Fruit fly (Drosophila melanogaster) whole organism, embryonic: Measurements from ENCODE around the gene ppk30.

ENCODE experiments used
- Aef1 ChIP-seq: fragments of 200-800 bp; sonication (Bioruptor generic); IDR thresholded peaks from 3 replicates; pipeline ENCODE4 v1.3.6; 2022; ENCODE audit warnings: missing biosample characterization, missing genetic modification characterization
- B-H2 ChIP-seq: fragments of 200-800 bp; sonication (Bioruptor generic); optimal IDR thresholded peaks from 2 replicates; lab custom pipeline; 2018; ENCODE audit warnings: missing biosample characterization, mild to moderate bottlenecking, missing genetic modification characterization
- CG10654 ChIP-seq: fragments of 200-800 bp; sonication (Bioruptor generic); optimal IDR thresholded peaks from 2 replicates; lab custom pipeline; 2016; ENCODE audit warnings: missing biosample characterization, missing genetic modification characterization
- CG11504 ChIP-seq: fragments of 200-800 bp; sonication (Bioruptor generic); optimal IDR thresholded peaks from 3 replicates; lab custom pipeline; 2019; ENCODE audit warnings: missing biosample characterization, mild to moderate bottlenecking, missing genetic modification characterization, moderate library complexity
- CG12744 ChIP-seq: fragments of 200-800 bp; sonication (Bioruptor generic); optimal IDR thresholded peaks from 2 replicates; lab custom pipeline; 2016; ENCODE audit warnings: missing biosample characterization, missing genetic modification characterization
- CG12769 ChIP-seq: fragments of 200-800 bp; sonication (Bioruptor generic); optimal IDR thresholded peaks from 2 replicates; lab custom pipeline; 2019; ENCODE audit warnings: missing biosample characterization, mild to moderate bottlenecking, missing genetic modification characterization, moderate library complexity
- CG13123 ChIP-seq: fragments of 200-800 bp; sonication (Bioruptor generic); optimal IDR thresholded peaks from 2 replicates; lab custom pipeline; 2016; ENCODE audit warnings: missing biosample characterization, missing genetic modification characterization
- CG15073 ChIP-seq: fragments of 200-800 bp; sonication (Bioruptor generic); optimal IDR thresholded peaks from 2 replicates; lab custom pipeline; 2016; ENCODE audit warnings: missing biosample characterization, missing genetic modification characterization
- CG15514 ChIP-seq: fragments of 200-800 bp; sonication (Bioruptor generic); optimal IDR thresholded peaks from 3 replicates; lab custom pipeline; 2017; ENCODE audit warnings: missing biosample characterization, missing genetic modification characterization, mild to moderate bottlenecking, moderate library complexity, missing genetic modification reagents
- CG1602 ChIP-seq: fragments of 200-800 bp; sonication (Bioruptor generic); optimal IDR thresholded peaks from 3 replicates; lab custom pipeline; 2016; ENCODE audit warnings: missing biosample characterization, missing genetic modification characterization
- CG4707 ChIP-seq: fragments of 200-800 bp; sonication (Bioruptor generic); optimal IDR thresholded peaks from 2 replicates; lab custom pipeline; 2018; ENCODE audit warnings: missing biosample characterization, mild to moderate bottlenecking, missing genetic modification characterization, moderate library complexity
- CG4730 ChIP-seq: fragments of 200-800 bp; sonication (Bioruptor generic); IDR thresholded peaks from 2 replicates; pipeline ENCODE4 v1.3.6; 2022; ENCODE audit warnings: missing biosample characterization, missing genetic modification characterization
- CG4820 ChIP-seq: fragments of 200-800 bp; sonication (Bioruptor generic); optimal IDR thresholded peaks from 3 replicates; lab custom pipeline; 2016; ENCODE audit warnings: missing biosample characterization, missing genetic modification characterization
- CG6272 ChIP-seq: fragments of 200-800 bp; sonication (Bioruptor generic); IDR thresholded peaks from 2 replicates; pipeline ENCODE4 v1.3.6; 2022; ENCODE audit warnings: missing biosample characterization, missing genetic modification characterization
- CG6813 ChIP-seq: fragments of 200-800 bp; sonication (Bioruptor generic); optimal IDR thresholded peaks from 2 replicates; lab custom pipeline; 2017; ENCODE audit warnings: missing biosample characterization, missing genetic modification characterization, mild to moderate bottlenecking, moderate library complexity, missing genetic modification reagents
- CG9215 ChIP-seq: fragments of 200-800 bp; sonication (Bioruptor generic); IDR thresholded peaks from 2 replicates; pipeline ENCODE4 v1.3.6; 2022; ENCODE audit warnings: missing biosample characterization, missing genetic modification characterization
- CG9727 ChIP-seq: fragments of 200-800 bp; sonication (Bioruptor generic); optimal IDR thresholded peaks from 3 replicates; lab custom pipeline; 2017; ENCODE audit warnings: missing biosample characterization, mild to moderate bottlenecking, missing genetic modification characterization
- Dad ChIP-seq: fragments of 200-800 bp; sonication (Bioruptor generic); optimal IDR thresholded peaks from 3 replicates; lab custom pipeline; 2016; ENCODE audit warnings: missing biosample characterization, missing genetic modification characterization
- Dbx ChIP-seq: fragments of 200-800 bp; sonication (Bioruptor generic); IDR thresholded peaks from 3 replicates; pipeline ENCODE4 v1.3.6; 2022; ENCODE audit warnings: missing biosample characterization, missing genetic modification characterization
- Deaf1 ChIP-seq: fragments of 200-800 bp; optimal IDR thresholded peaks from 3 replicates; lab custom pipeline; 2019; ENCODE audit warnings: missing biosample characterization, mild to moderate bottlenecking, missing genetic modification characterization, moderate library complexity
- Dp ChIP-seq: fragments of 200-800 bp; sonication (Bioruptor generic); optimal IDR thresholded peaks from 2 replicates; lab custom pipeline; 2018; ENCODE audit warnings: missing biosample characterization, mild to moderate bottlenecking, missing genetic modification characterization, moderate library complexity
- Dref ChIP-seq: fragments of 200-800 bp; sonication (Bioruptor generic); IDR thresholded peaks from 2 replicates; pipeline ENCODE4 v1.3.6; 2022; ENCODE audit warnings: missing biosample characterization, missing genetic modification characterization
- GATAe ChIP-seq: fragments of 200-800 bp; sonication (Bioruptor generic); conservative IDR thresholded peaks from 2 replicates; pipeline ENCODE4 v1.3.6; 2022; ENCODE audit warnings: missing biosample characterization, missing genetic modification characterization
- Gug ChIP-seq: fragments of 200-800 bp; sonication (Bioruptor generic); IDR thresholded peaks from 4 replicates; pipeline ENCODE4 v1.3.6; 2022; ENCODE audit warnings: missing biosample characterization, missing genetic modification characterization
- H2.0 ChIP-seq: fragments of 200-800 bp; sonication (Bioruptor generic); IDR thresholded peaks from 2 replicates; pipeline ENCODE4 v1.3.6; 2022; ENCODE audit warnings: missing biosample characterization, missing genetic modification characterization
- MESR4 ChIP-seq: fragments of 200-800 bp; sonication (Bioruptor generic); optimal IDR thresholded peaks from 2 replicates; lab custom pipeline; 2018; ENCODE audit warnings: missing biosample characterization, mild to moderate bottlenecking, missing genetic modification characterization, moderate library complexity
- Myb ChIP-seq: fragments of 200-800 bp; sonication (Bioruptor generic); optimal IDR thresholded peaks from 2 replicates; lab custom pipeline; 2016; ENCODE audit warnings: missing biosample characterization, missing genetic modification characterization
- Nf-YC ChIP-seq: fragments of 200-800 bp; optimal IDR thresholded peaks from 3 replicates; lab custom pipeline; 2019; ENCODE audit warnings: missing biosample characterization, mild to moderate bottlenecking, missing genetic modification characterization, moderate library complexity
- ase ChIP-seq: fragments of 200-800 bp; sonication (Bioruptor generic); IDR thresholded peaks from 3 replicates; pipeline ENCODE4 v1.3.6; 2022; ENCODE audit warnings: missing biosample characterization, missing genetic modification characterization
- az2 ChIP-seq: fragments of 200-800 bp; sonication (Bioruptor generic); optimal IDR thresholded peaks from 3 replicates; lab custom pipeline; 2016; ENCODE audit warnings: missing biosample characterization, missing genetic modification characterization
- bbx ChIP-seq: fragments of 200-800 bp; sonication (Bioruptor generic); IDR thresholded peaks from 2 replicates; pipeline ENCODE4 v1.3.6; 2022; ENCODE audit warnings: missing biosample characterization, missing genetic modification characterization; ENCODE audit not compliant: partially characterized antibody
- btn ChIP-seq: fragments of 200-800 bp; sonication (Bioruptor generic); optimal IDR thresholded peaks from 2 replicates; lab custom pipeline; 2016; ENCODE audit warnings: missing biosample characterization, missing genetic modification characterization
- cato ChIP-seq: fragments of 200-800 bp; sonication (Bioruptor generic); optimal IDR thresholded peaks from 2 replicates; lab custom pipeline; 2016; ENCODE audit warnings: missing biosample characterization, missing genetic modification characterization, borderline replicate concordance
- cg ChIP-seq: fragments of 200-800 bp; sonication (Bioruptor generic); optimal IDR thresholded peaks from 3 replicates; lab custom pipeline; 2019; ENCODE audit warnings: missing biosample characterization, mild to moderate bottlenecking, missing genetic modification characterization, moderate library complexity
- fd64A ChIP-seq: fragments of 200-800 bp; sonication (Bioruptor generic); optimal IDR thresholded peaks from 3 replicates; lab custom pipeline; 2018; ENCODE audit warnings: missing biosample characterization, mild to moderate bottlenecking, missing genetic modification characterization
- klu ChIP-seq: fragments of 200-800 bp; sonication (Bioruptor generic); IDR thresholded peaks from 2 replicates; pipeline ENCODE4 v1.3.6; 2022; ENCODE audit warnings: missing biosample characterization, missing genetic modification characterization
- lab ChIP-seq: fragments of 200-800 bp; sonication (Bioruptor generic); optimal IDR thresholded peaks from 3 replicates; lab custom pipeline; 2017; ENCODE audit warnings: missing biosample characterization, missing genetic modification characterization, mild to moderate bottlenecking, moderate library complexity, missing genetic modification reagents
- mam ChIP-seq: fragments of 200-800 bp; sonication (Bioruptor generic); optimal IDR thresholded peaks from 3 replicates; lab custom pipeline; 2016; ENCODE audit warnings: missing biosample characterization, missing genetic modification characterization
- nerfin-2 ChIP-seq: fragments of 200-800 bp; sonication (Bioruptor generic); IDR thresholded peaks from 2 replicates; pipeline ENCODE4 v1.3.6; 2022; ENCODE audit warnings: missing biosample characterization, missing genetic modification characterization; ENCODE audit not compliant: partially characterized antibody
- pan ChIP-seq, 4 experiments: fragments of >200 bp in 3 of 4; fragments of 200-800 bp in 1 of 4; sonication (Bioruptor generic) in 1 of 4; optimal IDR thresholded peaks in 3 of 4; IDR thresholded peaks in 1 of 4; 2 replicates each; pipeline versions ENCODE4 v1.3.6 to Lab custom; 2017 to 2022; ENCODE audit warnings: missing biosample characterization in 2 of 4, missing genetic modification characterization in 2 of 4, mixed read lengths in 1 of 4
- pnt ChIP-seq: fragments of 200-800 bp; sonication (Bioruptor generic); optimal IDR thresholded peaks from 3 replicates; lab custom pipeline; 2016; ENCODE audit warnings: missing biosample characterization, missing genetic modification characterization
- prd ChIP-seq, 3 experiments: fragments of >200 bp in 2 of 3; fragments of 200-800 bp in 1 of 3; sonication (Bioruptor generic) in 1 of 3; optimal IDR thresholded peaks in 2 of 3; IDR thresholded peaks in 1 of 3; 2 replicates in 2 of 3; 3 replicates in 1 of 3; pipeline versions ENCODE4 v1.3.6 to Lab custom; 2017 to 2022; ENCODE audit warnings: missing biosample characterization in 1 of 3, missing genetic modification characterization in 1 of 3
- pros ChIP-seq: fragments of 200-800 bp; sonication (Bioruptor generic); optimal IDR thresholded peaks from 3 replicates; lab custom pipeline; 2019; ENCODE audit warnings: missing biosample characterization, mild to moderate bottlenecking, missing genetic modification characterization, moderate library complexity
- sc ChIP-seq, 3 experiments: fragments of >200 bp in 2 of 3; fragments of 200-800 bp in 1 of 3; sonication (Bioruptor generic) in 1 of 3; optimal IDR thresholded peaks; 2 replicates in 2 of 3; 3 replicates in 1 of 3; lab custom pipeline; 2017; ENCODE audit warnings: mild to moderate bottlenecking in 1 of 3, missing biosample characterization in 1 of 3, missing genetic modification characterization in 1 of 3, missing genetic modification reagents in 1 of 3
- scrt ChIP-seq: fragments of 200-800 bp; sonication (Bioruptor generic); optimal IDR thresholded peaks from 2 replicates; lab custom pipeline; 2018; ENCODE audit warnings: missing biosample characterization, mild to moderate bottlenecking, missing genetic modification characterization, moderate library complexity
- trem ChIP-seq: fragments of 200-800 bp; optimal IDR thresholded peaks from 3 replicates; lab custom pipeline; 2019; ENCODE audit warnings: missing biosample characterization, mild to moderate bottlenecking, missing genetic modification characterization, moderate library complexity
- vvl ChIP-seq: fragments of 200-800 bp; sonication (Bioruptor generic); IDR thresholded peaks from 2 replicates; pipeline ENCODE4 v1.3.6; 2022; ENCODE audit warnings: missing biosample characterization, missing genetic modification characterization
- wdn ChIP-seq: fragments of 200-800 bp; sonication (Bioruptor generic); IDR thresholded peaks from 2 replicates; pipeline ENCODE4 v1.3.6; 2022; ENCODE audit warnings: missing biosample characterization, missing genetic modification characterization
- yki ChIP-seq: fragments of >200 bp; optimal IDR thresholded peaks from 3 replicates; lab custom pipeline; 2018

Gene ppk30

dm6 chr3R:29625883-29626282 is 43.1 kb upstream of the ppk30 start (continued):
- TF ChIP-seq Dp (GFP tag; lab: Kevin White, UChicago) = no peak
- no peak for TF ChIP-seq Dad (GFP tag; lab: Kevin White, UChicago)
- TF ChIP-seq bbx (GFP tag; lab: Robert Waterston, UW) = no peak
- TF ChIP-seq CG1602 = no peak
- peak; percentile 76 for TF ChIP-seq lab
- TF ChIP-seq trem (tag; lab: Kevin White, UChicago) = no peak
- no peak for TF ChIP-seq CG6272 (GFP tag; lab: Robert Waterston, UW)
- no peak for TF ChIP-seq pnt
- TF ChIP-seq MESR4 (GFP tag; lab: Kevin White, UChicago) = no peak
- TF ChIP-seq CG15514 = peak; percentile 17
- TF ChIP-seq sc (optimal IDR thresholded peaks at IDR 0.05; lab: Kevin White, UChicago) = no peak
- TF ChIP-seq sc (GFP tag; optimal IDR thresholded peaks at IDR 0.05; lab: Kevin White, UChicago) = no peak
- TF ChIP-seq Dbx (GFP tag; lab: Robert Waterston, UW) = 0 out of 3 replicates have a peak, but pooled peaks have one; percentile 65
- TF ChIP-seq pan (optimal IDR thresholded peaks at IDR 0.05; lab: Kevin White, UChicago) = no peak
- TF ChIP-seq pan (GFP tag; optimal IDR thresholded peaks at IDR 0.05 in 1 of 2, IDR thresholded peaks at IDR 0.05 in 1 of 2) = peak in 1 of 2 experiments; percentile 49
- TF ChIP-seq CG9215 (GFP tag; lab: Robert Waterston, UW) = 0 out of 2 replicates have a peak, but pooled peaks have one; percentile 13
- TF ChIP-seq B-H2 (GFP tag; lab: Kevin White, UChicago) = no peak
- TF ChIP-seq scrt = peak; percentile 25
- no peak for TF ChIP-seq btn (GFP tag; lab: Kevin White, UChicago)
- no peak for TF ChIP-seq wdn (GFP tag; lab: Robert Waterston, UW)
- no peak for TF ChIP-seq CG12744 (GFP tag; lab: Kevin White, UChicago)
- TF ChIP-seq yki (lab: Kevin White, UChicago) = no peak
- TF ChIP-seq Myb (GFP tag; lab: Kevin White, UChicago) = peak; percentile 3
- no peak for TF ChIP-seq GATAe (GFP tag; lab: Robert Waterston, UW)
- TF ChIP-seq CG11504 (tag; lab: Kevin White, UChicago) = peak; percentile 58
- no peak for TF ChIP-seq H2.0
- no peak for TF ChIP-seq fd64A
- no peak for TF ChIP-seq CG6813 (GFP tag; lab: Kevin White, UChicago)
- TF ChIP-seq cg = no peak
- TF ChIP-seq ase (GFP tag; lab: Robert Waterston, UW) = peak; percentile 46; the same call in 1 of the 3 replicates
- no peak for TF ChIP-seq CG12769 (tag; lab: Kevin White, UChicago)
- TF ChIP-seq pros (GFP tag; lab: Kevin White, UChicago) = no peak
- TF ChIP-seq CG9727 (GFP tag; lab: Kevin White, UChicago) = peak; percentile 30
- no peak for TF ChIP-seq klu (GFP tag; lab: Robert Waterston, UW)
- TF ChIP-seq mam = no peak
- no peak for TF ChIP-seq Nf-YC (tag; lab: Kevin White, UChicago)
- peak; percentile 32; the same call in 1 of the 3 replicates for TF ChIP-seq Aef1
- TF ChIP-seq vvl = peak; percentile 38
- TF ChIP-seq az2 (GFP tag; lab: Kevin White, UChicago) = peak; percentile 40
- no peak for TF ChIP-seq Dref
- TF ChIP-seq CG13123 = no peak
- TF ChIP-seq CG4730 (GFP tag; lab: Robert Waterston, UW) = no peak
- no peak for TF ChIP-seq CG4707 (GFP tag; lab: Kevin White, UChicago)
- peak; percentile 11 for TF ChIP-seq Deaf1 (tag; lab: Kevin White, UChicago)
- TF ChIP-seq nerfin-2 (GFP tag; lab: Robert Waterston, UW) = no peak
- no peak for TF ChIP-seq Gug (GFP tag; lab: Robert Waterston, UW)
- no peak for TF ChIP-seq CG10654
- no peak for TF ChIP-seq prd (optimal IDR thresholded peaks at IDR 0.05; lab: Kevin White, UChicago)
- TF ChIP-seq prd (GFP tag; IDR thresholded peaks at IDR 0.05; lab: Robert Waterston, UW) = peak; percentile 69
- TF ChIP-seq cato (GFP tag; lab: Kevin White, UChicago) = no peak
- TF ChIP-seq CG15073 (GFP tag; lab: Kevin White, UChicago) = no peak
- TF ChIP-seq CG4820 (GFP tag; lab: Kevin White, UChicago) = no peak
